Worm (Caenorhabditis elegans) whole organism, L4/young adult: Measurements from ENCODE around the gene sru-28.

Experiments used
- W03F9.2 ChIP-seq: fragments of 150-350 bp; optimal IDR thresholded peaks from 2 replicates; lab custom pipeline; 2014; ENCODE audit warnings: missing biosample characterization, missing genetic modification characterization
- him-1 ChIP-seq: sonication (generic microtip); optimal IDR thresholded peaks from 2 replicates; lab custom pipeline; 2016; ENCODE audit warnings: missing genotype, missing genetic modification reagents, missing genetic modification characterization, missing compliant biosample characterization

- no peak for TF ChIP-seq W03F9.2 (tag; lab: Kevin White, UChicago)
- no peak for TF ChIP-seq him-1 (tag; lab: Kevin White, UChicago)
Measured at ce11 chrV:1555072-1555471, 49.0 kb downstream of the sru-28 start.
